Fruit fly (Drosophila melanogaster) whole organism, prepupa: ENCODE results near the gene Osi4.

Experiments
- CG10669 ChIP-seq: fragments of 200-800 bp; sonication (Bioruptor generic); optimal IDR thresholded peaks from 3 replicates; lab custom pipeline; 2018; ENCODE audit warnings: missing biosample characterization, mild to moderate bottlenecking, missing genetic modification characterization, moderate library complexity
- CG16779 ChIP-seq: fragments of 200-800 bp; sonication (Bioruptor generic); optimal IDR thresholded peaks from 3 replicates; lab custom pipeline; 2017; ENCODE audit warnings: missing biosample characterization, mild to moderate bottlenecking, missing genetic modification characterization
- CG31627 ChIP-seq: fragments of 200-800 bp; sonication (Bioruptor generic); optimal IDR thresholded peaks from 3 replicates; lab custom pipeline; 2016; ENCODE audit warnings: missing biosample characterization, missing genetic modification characterization
- CG3919 ChIP-seq: fragments of 200-800 bp; sonication (Bioruptor generic); optimal IDR thresholded peaks from 3 replicates; lab custom pipeline; 2016; ENCODE audit warnings: missing biosample characterization, missing genetic modification characterization
- CG6276 ChIP-seq: fragments of 200-800 bp; sonication (Bioruptor generic); optimal IDR thresholded peaks from 2 replicates; lab custom pipeline; 2017; ENCODE audit warnings: missing biosample characterization, mild to moderate bottlenecking, missing genetic modification characterization
- Lpt ChIP-seq: fragments of 200-800 bp; sonication (Bioruptor generic); optimal IDR thresholded peaks from 3 replicates; lab custom pipeline; 2016; ENCODE audit warnings: missing biosample characterization, missing genetic modification characterization
- Sox15 ChIP-seq: fragments of 200-800 bp; sonication (Bioruptor generic); optimal IDR thresholded peaks from 3 replicates; lab custom pipeline; 2016; ENCODE audit warnings: missing biosample characterization, missing genetic modification characterization
- dsx ChIP-seq: fragments of 200-800 bp; optimal IDR thresholded peaks from 3 replicates; lab custom pipeline; 2019; ENCODE audit warnings: missing biosample characterization, mild to moderate bottlenecking, missing genetic modification characterization, moderate library complexity; ENCODE audit not compliant: poor library complexity, severe bottlenecking
- ss ChIP-seq, 2 experiments: fragments of 200-800 bp; sonication (Bioruptor generic); optimal IDR thresholded peaks; 2 replicates in 1 of 2; 3 replicates in 1 of 2; lab custom pipeline; 2017 to 2018; ENCODE audit warnings: mild to moderate bottlenecking in 2 of 2, missing biosample characterization in 2 of 2, missing genetic modification characterization in 2 of 2, moderate library complexity in 1 of 2
- topi ChIP-seq: fragments of 200-800 bp; sonication (Bioruptor generic); optimal IDR thresholded peaks from 3 replicates; lab custom pipeline; 2016; ENCODE audit warnings: missing biosample characterization, missing genetic modification characterization

dm6 chr3R:6226997-6227562, 5.5 kb upstream of the Osi4 start, which contains the start of gene Osi5:
- TF ChIP-seq CG3919 (GFP tag; lab: Kevin White, UChicago) (no peak), Sox15 (no peak), CG6276 (GFP tag; lab: Kevin White, UChicago) (no peak), CG10669 (GFP tag; lab: Kevin White, UChicago) (no peak), CG31627 (GFP tag; lab: Kevin White, UChicago) (no peak), dsx (GFP tag; lab: Kevin White, UChicago) (no peak), CG16779 (tag; lab: Kevin White, UChicago) (no peak), Lpt (GFP tag; lab: Kevin White, UChicago) (no peak), topi (GFP tag; lab: Kevin White, UChicago) (no peak), ss (GFP tag; optimal IDR thresholded peaks at IDR 0.05; lab: Kevin White, UChicago) (peak in 1 of 2 experiments; percentile 16)
